Fruit fly (Drosophila melanogaster): ENCODE data around the gene beat-VII.

The beat-VII gene

DNA sequence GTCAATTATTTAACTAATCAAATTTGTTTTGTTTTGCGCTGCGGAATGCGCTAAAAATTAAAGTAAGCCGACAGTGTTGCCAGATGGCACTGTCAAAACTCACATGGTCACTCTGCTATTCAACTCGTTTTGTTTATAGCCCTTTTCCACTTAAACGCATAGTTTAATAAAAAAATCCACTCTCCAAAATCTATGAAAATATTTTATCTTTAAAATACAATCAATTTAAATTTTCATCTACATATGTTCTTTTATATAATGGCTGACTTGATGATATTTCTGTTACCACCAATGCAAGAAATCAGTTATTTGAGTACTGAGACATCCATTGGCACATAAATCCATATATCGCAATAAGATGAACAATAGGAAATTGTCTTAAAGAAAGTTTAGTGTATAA is 35.5 kb upstream of the beat-VII start, which contains the start of gene CG6425 (continued):
- TF ChIP-seq lz (GFP tag; optimal IDR thresholded peaks at IDR 0.05) (peak; percentile 18), Blimp-1 (GFP tag; optimal IDR thresholded peaks at IDR 0.05) (no peak), CG31627 (GFP tag; optimal IDR thresholded peaks at IDR 0.05) (peak; percentile 61), CG6854 (GFP tag; optimal IDR thresholded peaks at IDR 0.05) (no peak), CG1621 (tag; optimal IDR thresholded peaks at IDR 0.05) (no peak), CG10669 (GFP tag; optimal IDR thresholded peaks at IDR 0.05) (no peak), fd59A (GFP tag; optimal IDR thresholded peaks at IDR 0.05) (no peak), CG11762 (GFP tag; optimal IDR thresholded peaks at IDR 0.05; ENCODE audit: insufficient read depth) (no peak), Ets96B (tag; optimal IDR thresholded peaks at IDR 0.05) (no peak), svp (GFP tag) (peak; percentile 52), vri (GFP tag; optimal IDR thresholded peaks at IDR 0.05) (no peak), CG6808 (GFP tag; optimal IDR thresholded peaks at IDR 0.05) (peak; percentile 12), Sox15 (GFP tag; optimal IDR thresholded peaks at IDR 0.05) (no peak), ss (GFP tag; optimal IDR thresholded peaks at IDR 0.05) (no peak), CG16779 (tag; optimal IDR thresholded peaks at IDR 0.05) (no peak), Hr38 (GFP tag; optimal IDR thresholded peaks at IDR 0.05) (no peak)

DNA sequence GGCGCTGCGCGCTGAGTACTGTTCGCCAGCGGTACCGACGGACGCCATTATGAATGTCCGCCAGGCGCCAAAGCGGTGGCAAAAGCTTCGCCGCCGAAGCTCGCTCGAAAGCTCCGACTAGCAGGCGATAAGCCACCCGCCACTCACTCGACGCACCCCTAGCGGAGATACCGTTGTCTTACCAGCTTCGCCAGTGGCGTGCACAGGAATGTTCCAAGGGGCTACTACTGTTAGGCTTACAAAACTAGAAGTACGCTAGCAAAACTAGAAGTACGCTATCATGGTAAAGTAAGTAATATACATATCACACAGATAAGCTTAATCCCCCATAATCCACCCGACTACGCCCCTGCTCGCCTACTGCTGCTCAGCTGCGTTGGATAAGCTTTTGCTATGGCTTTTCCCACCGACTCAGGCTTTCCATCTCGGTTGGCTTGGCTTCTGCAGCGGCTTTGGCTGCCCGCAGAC is 32.4 kb upstream of the beat-VII start, which contains the start of gene amon:
TSS of gene amon (minus strand) at position 51 of the 468 bp plus-strand sequence.
- TF ChIP-seq Sox102F (GFP tag; optimal IDR thresholded peaks at IDR 0.05): peak; percentile 93
- TF ChIP-seq CG32006 (GFP tag; optimal IDR thresholded peaks at IDR 0.05): peak; percentile 96
- peak; percentile 95 for TF ChIP-seq Ets21C (GFP tag; optimal IDR thresholded peaks at IDR 0.05)
- TF ChIP-seq Lpt (GFP tag; optimal IDR thresholded peaks at IDR 0.05): peak; percentile 88
- TF ChIP-seq CG8119 (GFP tag; IDR thresholded peaks at IDR 0.05): peak; percentile 95
- peak; percentile 97 for TF ChIP-seq Eip75B (GFP tag; optimal IDR thresholded peaks at IDR 0.05)
- peak; percentile 95 for TF ChIP-seq CG4318 (GFP tag; optimal IDR thresholded peaks at IDR 0.05)
- peak; percentile 96 for TF ChIP-seq spab (GFP tag; optimal IDR thresholded peaks at IDR 0.05)
- TF ChIP-seq CG9139 (GFP tag; optimal IDR thresholded peaks at IDR 0.05): peak; percentile 95
- peak; percentile 96 for TF ChIP-seq lz (GFP tag; optimal IDR thresholded peaks at IDR 0.05)
- peak; percentile 96 for TF ChIP-seq CG16779 (tag; optimal IDR thresholded peaks at IDR 0.05)
- TF ChIP-seq Ets96B (tag; optimal IDR thresholded peaks at IDR 0.05): peak; percentile 96
- peak; percentile 84 for TF ChIP-seq fd85E (GFP tag; optimal IDR thresholded peaks at IDR 0.05)
- peak; percentile 94 for TF ChIP-seq CG11762 (GFP tag; optimal IDR thresholded peaks at IDR 0.05; ENCODE audit: insufficient read depth)
- peak; percentile 98 for TF ChIP-seq CG6163 (GFP tag; IDR thresholded peaks at IDR 0.05)
- peak; percentile 96 for TF ChIP-seq CG15336 (GFP tag; IDR thresholded peaks at IDR 0.05)
- peak; percentile 97 for TF ChIP-seq CG11902 (GFP tag; optimal IDR thresholded peaks at IDR 0.05)
- peak; percentile 98 for TF ChIP-seq CG11294 (GFP tag; IDR thresholded peaks at IDR 0.05)
- peak; percentile 94 to 95 for TF ChIP-seq ss (GFP tag; optimal IDR thresholded peaks at IDR 0.05)
- TF ChIP-seq Smox (GFP tag; optimal IDR thresholded peaks at IDR 0.05): peak; percentile 92
- peak; percentile 95 for TF ChIP-seq CG8319 (GFP tag; optimal IDR thresholded peaks at IDR 0.05)
- TF ChIP-seq pdm3 (GFP tag; optimal IDR thresholded peaks at IDR 0.05): peak; percentile 96
- peak; percentile 97 for TF ChIP-seq cyc (GFP tag; optimal IDR thresholded peaks at IDR 0.05)
- TF ChIP-seq esn (GFP tag; optimal IDR thresholded peaks at IDR 0.05): peak; percentile 95
- TF ChIP-seq Gug (GFP tag; IDR thresholded peaks at IDR 0.05): peak; percentile 97
- TF ChIP-seq CG3919 (GFP tag; optimal IDR thresholded peaks at IDR 0.05): peak; percentile 97
- TF ChIP-seq acj6 (GFP tag; optimal IDR thresholded peaks at IDR 0.05): peak; percentile 95
- TF ChIP-seq CG6854 (GFP tag; optimal IDR thresholded peaks at IDR 0.05): peak; percentile 90
- peak; percentile 99 for TF ChIP-seq eg (GFP tag; IDR thresholded peaks at IDR 0.05)
- TF ChIP-seq dsx (GFP tag; optimal IDR thresholded peaks at IDR 0.05; ENCODE audit: poor library complexity, severe bottlenecking): peak; percentile 94
- peak; percentile 94 for TF ChIP-seq topi (GFP tag; optimal IDR thresholded peaks at IDR 0.05)
- TF ChIP-seq CG10631 (GFP tag; optimal IDR thresholded peaks at IDR 0.05): peak; percentile 97
- peak; percentile 78 for TF ChIP-seq Blimp-1 (GFP tag; optimal IDR thresholded peaks at IDR 0.05)
- TF ChIP-seq salr (GFP tag; optimal IDR thresholded peaks at IDR 0.05): peak; percentile 86 to 96
- peak; percentile 93 for TF ChIP-seq fd59A (GFP tag; optimal IDR thresholded peaks at IDR 0.05)
- peak; percentile 71 for TF ChIP-seq Hr38 (GFP tag; optimal IDR thresholded peaks at IDR 0.05)
- TF ChIP-seq CG6276 (GFP tag; optimal IDR thresholded peaks at IDR 0.05): peak; percentile 95
- peak; percentile 68 for TF ChIP-seq Eip93F (GFP tag; optimal IDR thresholded peaks at IDR 0.05)
- peak; percentile 89 for TF ChIP-seq fkh (GFP tag; optimal IDR thresholded peaks at IDR 0.05)
- TF ChIP-seq CG1621 (tag; optimal IDR thresholded peaks at IDR 0.05): peak; percentile 97
- TF ChIP-seq Hr4 (GFP tag; optimal IDR thresholded peaks at IDR 0.05): peak; percentile 97
- peak; percentile 98 for TF ChIP-seq Eip78C (GFP tag)

Data from whole organism, prepupa.